Fruit fly (Drosophila melanogaster) whole organism, embryonic: ENCODE data around the gene CG12112.

ENCODE experiments used
- CG11504 ChIP-seq: fragments of 200-800 bp; sonication (Bioruptor generic); optimal IDR thresholded peaks from 3 replicates; lab custom pipeline; 2019; ENCODE audit warnings: missing biosample characterization, mild to moderate bottlenecking, missing genetic modification characterization, moderate library complexity
- CG12071 ChIP-seq: fragments of 200-800 bp; sonication (Bioruptor generic); optimal IDR thresholded peaks from 3 replicates; lab custom pipeline; 2018; ENCODE audit warnings: missing biosample characterization, mild to moderate bottlenecking, missing genetic modification characterization
- CG12104 ChIP-seq: fragments of 200-800 bp; sonication (Bioruptor generic); optimal IDR thresholded peaks from 3 replicates; lab custom pipeline; 2016; ENCODE audit warnings: missing biosample characterization, missing genetic modification characterization
- CG13894 ChIP-seq: fragments of 200-800 bp; sonication (Bioruptor generic); optimal IDR thresholded peaks from 3 replicates; lab custom pipeline; 2018; ENCODE audit warnings: missing biosample characterization, mild to moderate bottlenecking, missing genetic modification characterization, moderate library complexity
- CG15601 ChIP-seq: fragments of 200-800 bp; sonication (Bioruptor generic); optimal IDR thresholded peaks from 3 replicates; lab custom pipeline; 2019; ENCODE audit warnings: missing biosample characterization, mild to moderate bottlenecking, missing genetic modification characterization, moderate library complexity
- CG1603 ChIP-seq: fragments of 200-800 bp; sonication (Bioruptor generic); optimal IDR thresholded peaks from 2 replicates; lab custom pipeline; 2019; ENCODE audit warnings: missing biosample characterization, mild to moderate bottlenecking, missing genetic modification characterization, moderate library complexity
- CG32772 ChIP-seq: fragments of 200-800 bp; sonication (Bioruptor generic); IDR thresholded peaks from 2 replicates; pipeline ENCODE4 v1.3.6; 2022; ENCODE audit warnings: missing biosample characterization, missing genetic modification characterization
- CG3407 ChIP-seq: fragments of 200-800 bp; sonication (Bioruptor generic); optimal IDR thresholded peaks from 2 replicates; lab custom pipeline; 2018; ENCODE audit warnings: missing biosample characterization, mild to moderate bottlenecking, missing genetic modification characterization
- CG34422 ChIP-seq: fragments of 200-800 bp; sonication (Bioruptor generic); IDR thresholded peaks from 3 replicates; pipeline ENCODE4 v1.3.6; 2022; ENCODE audit warnings: missing biosample characterization, missing genetic modification characterization
- CG3995 ChIP-seq: fragments of 200-800 bp; sonication (Bioruptor generic); optimal IDR thresholded peaks from 3 replicates; lab custom pipeline; 2016; ENCODE audit warnings: missing biosample characterization, missing genetic modification characterization
- CG4617 ChIP-seq: fragments of 200-800 bp; sonication (Bioruptor generic); optimal IDR thresholded peaks from 3 replicates; lab custom pipeline; 2016; ENCODE audit warnings: missing biosample characterization, missing genetic modification characterization, borderline replicate concordance
- CG5953 ChIP-seq: fragments of 200-800 bp; sonication (Bioruptor generic); IDR thresholded peaks from 2 replicates; pipeline ENCODE4 v1.3.6; 2022; ENCODE audit warnings: missing biosample characterization, missing genetic modification characterization
- CG8924 ChIP-seq: fragments of 200-800 bp; optimal IDR thresholded peaks from 3 replicates; lab custom pipeline; 2019; ENCODE audit warnings: missing biosample characterization, mild to moderate bottlenecking, missing genetic modification characterization, moderate library complexity
- CG9437 ChIP-seq: fragments of 200-800 bp; sonication (Bioruptor generic); optimal IDR thresholded peaks from 2 replicates; lab custom pipeline; 2018; ENCODE audit warnings: missing biosample characterization, mild to moderate bottlenecking, missing genetic modification characterization
- CG9727 ChIP-seq: fragments of 200-800 bp; sonication (Bioruptor generic); optimal IDR thresholded peaks from 3 replicates; lab custom pipeline; 2017; ENCODE audit warnings: missing biosample characterization, mild to moderate bottlenecking, missing genetic modification characterization
- CG9876 ChIP-seq: fragments of 200-800 bp; sonication (Bioruptor generic); optimal IDR thresholded peaks from 2 replicates; lab custom pipeline; 2016; ENCODE audit warnings: missing biosample characterization, missing genetic modification characterization
- D19A ChIP-seq: fragments of 200-800 bp; optimal IDR thresholded peaks from 3 replicates; lab custom pipeline; 2019; ENCODE audit warnings: missing biosample characterization, mild to moderate bottlenecking, missing genetic modification characterization, moderate library complexity
- Dbx ChIP-seq: fragments of 200-800 bp; sonication (Bioruptor generic); IDR thresholded peaks from 3 replicates; pipeline ENCODE4 v1.3.6; 2022; ENCODE audit warnings: missing biosample characterization, missing genetic modification characterization
- Deaf1 ChIP-seq: fragments of 200-800 bp; optimal IDR thresholded peaks from 3 replicates; lab custom pipeline; 2019; ENCODE audit warnings: missing biosample characterization, mild to moderate bottlenecking, missing genetic modification characterization, moderate library complexity
- Dp ChIP-seq: fragments of 200-800 bp; sonication (Bioruptor generic); optimal IDR thresholded peaks from 2 replicates; lab custom pipeline; 2018; ENCODE audit warnings: missing biosample characterization, mild to moderate bottlenecking, missing genetic modification characterization, moderate library complexity
- ERR ChIP-seq: fragments of 200-800 bp; sonication (Bioruptor generic); optimal IDR thresholded peaks from 2 replicates; lab custom pipeline; 2016; ENCODE audit warnings: missing biosample characterization, missing genetic modification characterization
- Gug ChIP-seq: fragments of 200-800 bp; sonication (Bioruptor generic); IDR thresholded peaks from 4 replicates; pipeline ENCODE4 v1.3.6; 2022; ENCODE audit warnings: missing biosample characterization, missing genetic modification characterization
- HLH4C ChIP-seq: fragments of 200-800 bp; sonication (Bioruptor generic); IDR thresholded peaks from 3 replicates; pipeline ENCODE4 v1.3.6; 2022; ENCODE audit warnings: missing biosample characterization, missing genetic modification characterization; ENCODE audit not compliant: partially characterized antibody
- Hr51 ChIP-seq, 2 experiments: fragments of 200-800 bp; sonication (Bioruptor generic); optimal IDR thresholded peaks; 2 replicates in 1 of 2; 3 replicates in 1 of 2; lab custom pipeline; 2016 to 2018; ENCODE audit warnings: missing biosample characterization in 2 of 2, missing genetic modification characterization in 2 of 2, mild to moderate bottlenecking in 1 of 2, moderate library complexity in 1 of 2
- Med ChIP-seq: fragments of 200-800 bp; sonication (Bioruptor generic); peaks from one replicate; lab custom pipeline; 2016; ENCODE audit warnings: missing biosample characterization, missing genetic modification characterization, mild to moderate bottlenecking, inconsistent platforms, moderate library complexity
- Nf-YC ChIP-seq: fragments of 200-800 bp; optimal IDR thresholded peaks from 3 replicates; lab custom pipeline; 2019; ENCODE audit warnings: missing biosample characterization, mild to moderate bottlenecking, missing genetic modification characterization, moderate library complexity
- Poxn ChIP-seq: fragments of 200-800 bp; sonication (Bioruptor generic); IDR thresholded peaks from 2 replicates; pipeline ENCODE4 v1.3.6; 2022; ENCODE audit warnings: missing biosample characterization, missing genetic modification characterization
- Stat92E ChIP-seq, 3 experiments: fragments of >200 bp in 2 of 3; fragments of 200-800 bp in 1 of 3; sonication (Bioruptor generic) in 1 of 3; optimal IDR thresholded peaks; 2 replicates each; lab custom pipeline; 2017 to 2019; ENCODE audit warnings: missing biosample characterization in 3 of 3, missing genetic modification characterization in 3 of 3, mild to moderate bottlenecking in 1 of 3, moderate library complexity in 1 of 3
- Trl ChIP-seq, 3 experiments: fragments of >200 bp in 2 of 3; fragments of 200-800 bp in 1 of 3; sonication (Bioruptor generic) in 1 of 3; optimal IDR thresholded peaks; 2 replicates in 1 of 3; 3 replicates in 2 of 3; lab custom pipeline; 2016 to 2017; ENCODE audit warnings: missing biosample characterization in 1 of 3, missing genetic modification characterization in 1 of 3
- ab ChIP-seq: fragments of 200-800 bp; sonication (Bioruptor generic); optimal IDR thresholded peaks from 2 replicates; lab custom pipeline; 2016; ENCODE audit warnings: missing biosample characterization, missing genetic modification characterization
- bcd ChIP-seq: fragments of 200-800 bp; sonication (Bioruptor generic); optimal IDR thresholded peaks from 2 replicates; lab custom pipeline; 2017; ENCODE audit warnings: missing biosample characterization, mild to moderate bottlenecking, missing genetic modification characterization
- cad ChIP-seq: fragments of >200 bp; optimal IDR thresholded peaks from 2 replicates; lab custom pipeline; 2017; ENCODE audit warnings: missing biosample characterization, missing genetic modification characterization
- chif ChIP-seq, 2 experiments: fragments of 200-800 bp; sonication (Bioruptor generic); optimal IDR thresholded peaks; 3 replicates each; lab custom pipeline; 2016; ENCODE audit warnings: missing biosample characterization in 2 of 2, missing genetic modification characterization in 2 of 2
- emc ChIP-seq: fragments of 200-800 bp; sonication (Bioruptor generic); optimal IDR thresholded peaks from 2 replicates; lab custom pipeline; 2016; ENCODE audit warnings: missing biosample characterization, missing genetic modification characterization
- gem ChIP-seq: fragments of 200-800 bp; sonication (Bioruptor generic); optimal IDR thresholded peaks from 2 replicates; lab custom pipeline; 2019; ENCODE audit warnings: missing biosample characterization, mild to moderate bottlenecking, missing genetic modification characterization, moderate library complexity
- grau ChIP-seq: fragments of 200-800 bp; optimal IDR thresholded peaks from 3 replicates; lab custom pipeline; 2019; ENCODE audit warnings: missing biosample characterization, mild to moderate bottlenecking, missing genetic modification characterization, moderate library complexity
- gro ChIP-seq: fragments of 200-800 bp; sonication (Bioruptor generic); optimal IDR thresholded peaks from 2 replicates; lab custom pipeline; 2016; ENCODE audit warnings: missing biosample characterization, missing genetic modification characterization
- kah ChIP-seq: fragments of 200-800 bp; sonication (Bioruptor generic); optimal IDR thresholded peaks from 2 replicates; lab custom pipeline; 2018; ENCODE audit warnings: missing biosample characterization, mild to moderate bottlenecking, missing genetic modification characterization
- lab ChIP-seq: fragments of 200-800 bp; sonication (Bioruptor generic); optimal IDR thresholded peaks from 3 replicates; lab custom pipeline; 2017; ENCODE audit warnings: missing biosample characterization, missing genetic modification characterization, mild to moderate bottlenecking, moderate library complexity, missing genetic modification reagents
- lilli ChIP-seq: fragments of 200-800 bp; sonication (Bioruptor generic); optimal IDR thresholded peaks from 3 replicates; lab custom pipeline; 2016; ENCODE audit warnings: missing biosample characterization, missing genetic modification characterization
- mirr ChIP-seq: fragments of 200-800 bp; sonication (Bioruptor generic); optimal IDR thresholded peaks from 3 replicates; lab custom pipeline; 2018; ENCODE audit warnings: missing biosample characterization, mild to moderate bottlenecking, missing genetic modification characterization
- p53 ChIP-seq: fragments of 200-800 bp; sonication (Bioruptor generic); optimal IDR thresholded peaks from 2 replicates; lab custom pipeline; 2016; ENCODE audit warnings: missing biosample characterization, missing genetic modification characterization
- pho ChIP-seq: fragments of 200-800 bp; sonication (Bioruptor generic); optimal IDR thresholded peaks from 2 replicates; lab custom pipeline; 2016; ENCODE audit warnings: missing biosample characterization, missing genetic modification characterization
- phol ChIP-seq: fragments of 200-800 bp; sonication (Bioruptor generic); optimal IDR thresholded peaks from 3 replicates; lab custom pipeline; 2018; ENCODE audit warnings: missing biosample characterization, mild to moderate bottlenecking, missing genetic modification characterization, moderate library complexity
- pzg ChIP-seq: fragments of 200-800 bp; sonication (Bioruptor generic); optimal IDR thresholded peaks from 3 replicates; lab custom pipeline; 2018; ENCODE audit warnings: missing biosample characterization, mild to moderate bottlenecking, missing genetic modification characterization, moderate library complexity
- sim ChIP-seq: fragments of 200-800 bp; sonication (Bioruptor generic); IDR thresholded peaks from 2 replicates; pipeline ENCODE4 v1.3.6; 2022; ENCODE audit warnings: missing biosample characterization, missing genetic modification characterization
- unc-4 ChIP-seq: fragments of 200-800 bp; sonication (Bioruptor generic); IDR thresholded peaks from 2 replicates; pipeline ENCODE4 v1.3.6; 2022; ENCODE audit warnings: missing biosample characterization, missing genetic modification characterization; ENCODE audit not compliant: partially characterized antibody

CG12112 gene

DNA sequence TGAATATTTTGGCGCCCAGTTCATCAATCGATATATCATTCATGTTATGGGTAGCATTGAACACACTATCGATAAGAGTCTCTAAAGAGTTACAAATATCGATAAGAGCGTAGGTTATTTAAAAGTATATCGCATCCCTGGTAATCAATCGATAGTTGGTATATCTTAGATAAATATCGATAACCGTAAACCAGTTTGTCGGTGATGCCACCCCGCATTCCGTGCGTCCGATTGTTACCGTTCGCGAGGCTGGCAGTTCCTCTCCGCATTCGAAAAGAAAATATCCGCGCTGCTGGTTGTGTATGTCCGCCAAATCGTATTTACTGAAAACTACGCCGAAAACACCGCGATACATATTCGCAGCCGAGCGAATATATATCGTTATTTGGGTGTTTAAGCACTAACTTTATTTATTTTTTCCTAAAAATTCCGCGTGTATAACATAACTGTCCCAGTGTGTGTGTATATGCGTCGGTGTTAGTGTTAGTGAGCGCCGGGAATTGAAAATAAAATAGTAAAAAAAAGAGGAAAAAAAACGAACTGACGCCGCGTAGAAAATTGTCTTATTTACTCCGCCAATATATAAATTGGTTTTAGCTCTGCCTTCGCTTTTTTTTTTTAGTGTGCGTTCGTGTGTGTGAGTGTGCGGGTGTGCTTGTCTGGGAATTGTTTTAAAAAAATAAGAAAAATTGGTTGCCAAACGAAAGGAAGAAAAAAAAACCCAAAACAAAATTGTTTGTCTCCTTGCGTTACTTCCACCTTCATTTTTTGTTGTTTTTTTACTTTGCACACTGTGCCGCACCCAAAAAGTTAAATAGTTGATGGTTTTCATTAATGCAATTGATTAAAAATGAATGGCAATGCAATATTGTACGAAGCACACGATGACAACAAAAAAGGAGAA, 42.6 kb downstream of the CG12112 start, which contains the start of gene Nrg (continued):
- no peak for TF ChIP-seq chif (GFP tag; optimal IDR thresholded peaks at IDR 0.05; lab: Kevin White, UChicago)
- no peak for TF ChIP-seq ab (GFP tag; lab: Kevin White, UChicago)
- TF ChIP-seq CG34422 (GFP tag; lab: Robert Waterston, UW): peak; percentile 73; the same call in 2 of the 3 replicates
- TF ChIP-seq lilli (GFP tag; lab: Kevin White, UChicago): peak; percentile 38
- peak; percentile 62 for TF ChIP-seq CG15601 (tag; lab: Kevin White, UChicago)
- 0 out of 2 replicates have a peak, but pooled peaks have one; percentile 22 for TF ChIP-seq sim (GFP tag; lab: Robert Waterston, UW)
- no peak for TF ChIP-seq kah
- TF ChIP-seq pzg: peak; percentile 99
- peak; percentile 89 for TF ChIP-seq Med (GFP tag; lab: Kevin White, UChicago)
- peak; percentile 7 for TF ChIP-seq CG9876 (GFP tag; lab: Kevin White, UChicago)
- peak; percentile 39 for TF ChIP-seq CG12071 (GFP tag; lab: Kevin White, UChicago)
- peak; percentile 61; the same call in 1 of the 3 replicates for TF ChIP-seq Dbx (GFP tag; lab: Robert Waterston, UW)
- TF ChIP-seq D19A (tag; lab: Kevin White, UChicago): no peak
- TF ChIP-seq CG9727 (GFP tag; lab: Kevin White, UChicago): no peak
- no peak for TF ChIP-seq CG3407 (GFP tag; lab: Kevin White, UChicago)
- TF ChIP-seq CG3995: peak; percentile 78
- TF ChIP-seq CG32772: no peak
- TF ChIP-seq mirr (GFP tag; lab: Kevin White, UChicago): peak; percentile 60
- TF ChIP-seq Nf-YC (tag; lab: Kevin White, UChicago): peak; percentile 62
- peak; percentile 41 for TF ChIP-seq phol (tag; lab: Kevin White, UChicago)
- TF ChIP-seq gem (tag; lab: Kevin White, UChicago): no peak
- TF ChIP-seq unc-4 (GFP tag; lab: Robert Waterston, UW): peak; percentile 99
- TF ChIP-seq pho (GFP tag; lab: Kevin White, UChicago): peak; percentile 33
- peak; percentile 67 for TF ChIP-seq gro
- TF ChIP-seq HLH4C (GFP tag; lab: Robert Waterston, UW): peak; percentile 99
- peak in 1 of 2 experiments; percentile 2 for TF ChIP-seq Hr51 (GFP tag; optimal IDR thresholded peaks at IDR 0.05; lab: Kevin White, UChicago)
- peak; percentile 87 for TF ChIP-seq CG1603
- no peak for TF ChIP-seq p53 (GFP tag; lab: Kevin White, UChicago)
- no peak for TF ChIP-seq ERR (GFP tag; lab: Kevin White, UChicago)
- peak; percentile 18; the same call in 1 of the 4 replicates for TF ChIP-seq Gug (GFP tag; lab: Robert Waterston, UW)
- TF ChIP-seq emc: peak; percentile 16
- no peak for TF ChIP-seq CG5953 (GFP tag; lab: Robert Waterston, UW)
- peak; percentile 67 for TF ChIP-seq lab (GFP tag; lab: Kevin White, UChicago)
- TF ChIP-seq CG4617 (GFP tag; lab: Kevin White, UChicago): no peak
- TF ChIP-seq CG12104 (GFP tag; lab: Kevin White, UChicago): no peak
- TF ChIP-seq CG9437: peak; percentile 44
- peak; percentile 47 for TF ChIP-seq grau (tag; lab: Kevin White, UChicago)
- TF ChIP-seq Poxn (GFP tag; lab: Robert Waterston, UW): no peak
- TF ChIP-seq bcd (GFP tag; lab: Kevin White, UChicago): no peak
- TF ChIP-seq CG8924 (tag; lab: Kevin White, UChicago): peak; percentile 59
- TF ChIP-seq Deaf1: peak; percentile 69
- peak in 1 of 3 experiments; percentile 57 for TF ChIP-seq Stat92E (GFP tag; optimal IDR thresholded peaks at IDR 0.05; lab: Kevin White, UChicago)
- TF ChIP-seq CG11504: peak; percentile 28
- TF ChIP-seq Trl (optimal IDR thresholded peaks at IDR 0.05; lab: Kevin White, UChicago): no peak
- TF ChIP-seq Trl (GFP tag; optimal IDR thresholded peaks at IDR 0.05; lab: Kevin White, UChicago): peak; percentile 37
- TF ChIP-seq cad (GFP tag; lab: Kevin White, UChicago): no peak
- TF ChIP-seq CG13894 (tag; lab: Kevin White, UChicago): peak; percentile 61
- TF ChIP-seq Dp (GFP tag; lab: Kevin White, UChicago): peak; percentile 97
